Worm (Caenorhabditis elegans): ENCODE measurements around the gene alh-3.

The alh-3 gene

DNA sequence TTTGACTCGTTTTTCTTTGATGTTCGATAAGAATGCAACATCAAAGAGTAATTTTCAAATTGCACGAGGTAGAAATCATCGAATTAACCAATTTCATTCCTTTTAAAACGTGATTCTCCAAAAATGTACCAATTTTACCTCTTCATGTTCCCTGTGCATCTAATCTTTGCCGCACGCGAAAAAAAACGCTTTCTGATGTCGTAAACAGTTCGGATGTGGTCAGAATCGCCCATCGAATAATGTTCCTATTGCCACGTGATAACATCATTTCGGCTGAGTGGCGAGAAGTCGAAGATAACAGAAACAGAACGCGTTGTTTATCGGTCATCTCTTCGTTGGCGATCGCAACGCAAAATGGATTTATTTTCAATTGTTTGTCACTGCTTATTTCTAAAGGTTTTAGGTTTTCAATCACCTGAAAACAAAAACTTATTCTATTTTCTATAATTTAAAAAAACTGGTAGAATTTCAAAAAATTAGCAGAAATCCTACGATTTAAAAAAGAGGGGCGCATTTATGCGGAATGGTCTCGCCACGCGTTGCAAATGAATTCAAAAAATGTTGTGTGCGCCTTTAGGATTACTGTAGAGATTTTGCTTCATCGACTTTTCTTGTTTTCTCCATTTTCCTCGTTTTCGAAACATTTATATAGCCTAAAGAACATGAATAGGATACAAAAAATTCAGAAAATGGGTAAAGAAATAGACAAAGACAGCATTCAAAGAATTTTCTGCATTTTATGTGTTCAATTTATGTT is 713 bp upstream of the alh-3 start, which contains the start of gene mogs-1:
Gene mogs-1, minus strand, starts transcription at position 417 of the 757 bp plus-strand sequence.
- no peak for TF ChIP-seq med-1 (GFP tag; optimal IDR thresholded peaks at IDR 0.05; ENCODE audit: insufficient read depth)
- TF ChIP-seq klf-2 (GFP tag; conservative IDR thresholded peaks at IDR 0.05) = no peak
- no peak for TF ChIP-seq ztf-23 (GFP tag; IDR thresholded peaks at IDR 0.05)
- no peak for TF ChIP-seq T22C8.4 (GFP tag; IDR thresholded peaks at IDR 0.05)
- TF ChIP-seq ref-1 (GFP tag; conservative IDR thresholded peaks at IDR 0.05) = no peak
- TF ChIP-seq cog-1 (tag; optimal IDR thresholded peaks at IDR 0.05) = no peak
- TF ChIP-seq flt-1 (GFP tag; IDR thresholded peaks at IDR 0.05) = no peak
- no peak for TF ChIP-seq tab-1 (GFP tag; IDR thresholded peaks at IDR 0.05)
- no peak for TF ChIP-seq ztf-29 (GFP tag; IDR thresholded peaks at IDR 0.05)

DNA sequence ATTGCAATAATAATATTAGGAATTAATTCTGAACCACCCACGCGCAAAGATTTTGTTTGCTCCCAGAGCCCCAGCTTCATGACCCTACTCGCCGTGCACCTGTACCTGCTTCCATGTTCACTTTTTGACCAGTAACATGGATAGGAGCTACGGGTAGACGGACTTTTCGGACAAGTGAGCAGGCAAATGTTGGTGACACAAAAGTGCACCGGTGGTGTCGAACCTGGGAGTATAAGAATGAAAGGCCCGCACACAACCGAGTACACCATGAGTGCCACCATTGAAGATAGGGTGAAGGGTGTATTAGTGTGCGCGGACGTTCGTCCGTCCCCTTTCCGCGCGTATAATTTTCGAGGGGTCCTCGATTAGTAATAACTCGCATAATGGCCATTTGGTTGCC is 3.5 kb downstream of the alh-3 start:
- TF ChIP-seq tab-1 (GFP tag; IDR thresholded peaks at IDR 0.05) (peak; percentile 100), ref-1 (GFP tag; conservative IDR thresholded peaks at IDR 0.05) (peak; percentile 99), med-1 (GFP tag; optimal IDR thresholded peaks at IDR 0.05; ENCODE audit: insufficient read depth) (peak; percentile 94), ztf-23 (GFP tag; IDR thresholded peaks at IDR 0.05) (peak; percentile 97), klf-2 (GFP tag; conservative IDR thresholded peaks at IDR 0.05) (peak; percentile 97), T22C8.4 (GFP tag; IDR thresholded peaks at IDR 0.05) (peak; percentile 96), ztf-29 (GFP tag; IDR thresholded peaks at IDR 0.05) (peak; percentile 97), cog-1 (tag; optimal IDR thresholded peaks at IDR 0.05) (peak; percentile 99), flt-1 (GFP tag; IDR thresholded peaks at IDR 0.05) (peak; percentile 99)

- no peak for TF ChIP-seq med-1 (GFP tag; optimal IDR thresholded peaks at IDR 0.05; ENCODE audit: insufficient read depth)
- 0 out of 2 replicates have a peak, but pooled peaks have one; percentile 11 for TF ChIP-seq T22C8.4 (GFP tag; IDR thresholded peaks at IDR 0.05)
Measured at ce11 chrIV:11026648-11027047, 4.2 kb downstream of the alh-3 start.

- TF ChIP-seq tab-1 (GFP tag; IDR thresholded peaks at IDR 0.05) (no peak), T22C8.4 (GFP tag; IDR thresholded peaks at IDR 0.05) (no peak), klf-2 (GFP tag; conservative IDR thresholded peaks at IDR 0.05) (no peak), ref-1 (GFP tag; conservative IDR thresholded peaks at IDR 0.05) (no peak), flt-1 (GFP tag; IDR thresholded peaks at IDR 0.05) (peak; percentile 76; the same call in 1 of the 2 replicates), cog-1 (tag; optimal IDR thresholded peaks at IDR 0.05) (peak; percentile 76), med-1 (GFP tag; optimal IDR thresholded peaks at IDR 0.05; ENCODE audit: insufficient read depth) (no peak), ztf-23 (GFP tag; IDR thresholded peaks at IDR 0.05) (no peak), ztf-29 (GFP tag; IDR thresholded peaks at IDR 0.05) (no peak)
Measured at ce11 chrIV:11027560-11027959, 5.2 kb downstream of the alh-3 start.

- TF ChIP-seq tab-1 (GFP tag; IDR thresholded peaks at IDR 0.05) = no peak
- TF ChIP-seq ref-1 (GFP tag; conservative IDR thresholded peaks at IDR 0.05) = no peak
Measured at ce11 chrIV:11029412-11029811, 7.0 kb downstream of the alh-3 start, which contains the start of gene hrg-5. Gene hrg-5, minus strand, starts transcription at chrIV:11029428.

- TF ChIP-seq ztf-29 (GFP tag; IDR thresholded peaks at IDR 0.05) (no peak), flt-1 (GFP tag; IDR thresholded peaks at IDR 0.05) (no peak), klf-2 (GFP tag; conservative IDR thresholded peaks at IDR 0.05) (no peak), ztf-23 (GFP tag; IDR thresholded peaks at IDR 0.05) (no peak), cog-1 (tag; optimal IDR thresholded peaks at IDR 0.05) (no peak), ref-1 (GFP tag; conservative IDR thresholded peaks at IDR 0.05) (no peak), T22C8.4 (GFP tag; IDR thresholded peaks at IDR 0.05) (no peak), med-1 (GFP tag; optimal IDR thresholded peaks at IDR 0.05; ENCODE audit: insufficient read depth) (no peak), tab-1 (GFP tag; IDR thresholded peaks at IDR 0.05) (no peak)
Measured at ce11 chrIV:11030117-11030516, 7.7 kb downstream of the alh-3 start.

ce11 chrIV:11030893-11031292 is 8.5 kb downstream of the alh-3 start, which contains the start of gene hrg-4:
Gene hrg-4, minus strand, starts transcription at chrIV:11030993.
- TF ChIP-seq cog-1 (tag; optimal IDR thresholded peaks at IDR 0.05) (no peak), klf-2 (GFP tag; conservative IDR thresholded peaks at IDR 0.05) (no peak), ref-1 (GFP tag; conservative IDR thresholded peaks at IDR 0.05) (no peak), T22C8.4 (GFP tag; IDR thresholded peaks at IDR 0.05) (no peak), tab-1 (GFP tag; IDR thresholded peaks at IDR 0.05) (no peak), med-1 (GFP tag; optimal IDR thresholded peaks at IDR 0.05; ENCODE audit: insufficient read depth) (no peak), flt-1 (GFP tag; IDR thresholded peaks at IDR 0.05) (no peak), ztf-29 (GFP tag; IDR thresholded peaks at IDR 0.05) (no peak), ztf-23 (GFP tag; IDR thresholded peaks at IDR 0.05) (no peak)

DNA sequence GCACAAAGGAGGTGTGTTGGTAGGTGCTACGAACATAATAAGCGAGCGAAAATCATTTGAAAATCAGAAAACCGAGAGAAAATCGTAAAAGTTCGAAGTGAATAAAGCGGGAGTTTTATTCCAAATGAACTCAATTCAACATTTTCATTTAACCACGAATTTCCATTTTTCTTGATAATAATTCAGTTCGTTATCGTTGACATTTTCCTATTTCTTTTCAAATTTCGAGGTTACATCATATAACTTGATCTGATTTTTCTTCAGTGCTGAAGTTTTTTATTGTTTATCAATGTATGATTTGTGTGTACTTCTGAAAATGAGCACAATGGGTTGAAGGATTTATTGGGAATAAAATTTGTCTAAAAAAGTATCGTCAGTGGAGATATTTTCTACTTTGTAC is 9.2 kb downstream of the alh-3 start:
- no peak for TF ChIP-seq cog-1 (tag; optimal IDR thresholded peaks at IDR 0.05)

DNA sequence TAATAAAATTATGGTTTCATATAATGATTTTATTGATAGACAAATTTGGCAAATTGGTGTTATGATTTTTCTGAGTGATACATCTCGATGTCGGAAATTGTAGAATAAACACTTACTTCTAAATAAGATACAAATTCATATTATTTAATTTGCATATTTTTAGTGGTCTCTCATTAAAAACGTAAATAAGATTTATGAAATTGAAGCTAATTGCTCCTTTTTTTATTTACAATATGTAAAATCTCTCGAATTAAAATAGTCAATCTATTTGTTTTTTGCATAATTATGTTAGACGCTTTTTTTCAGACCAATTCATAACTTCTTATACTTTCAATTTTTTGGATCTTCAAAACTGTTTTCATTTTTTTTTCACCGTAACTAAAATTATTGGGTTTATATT is 9.9 kb downstream of the alh-3 start, which contains the start of gene hrg-6:
Gene hrg-6, plus strand, starts transcription at position 301 of the 400 bp plus-strand sequence.
- no peak for TF ChIP-seq flt-1 (GFP tag; IDR thresholded peaks at IDR 0.05)
- TF ChIP-seq ztf-23 (GFP tag; IDR thresholded peaks at IDR 0.05) = no peak
- TF ChIP-seq ref-1 (GFP tag; conservative IDR thresholded peaks at IDR 0.05) = no peak
- TF ChIP-seq tab-1 (GFP tag; IDR thresholded peaks at IDR 0.05) = no peak

- TF ChIP-seq med-1 (GFP tag; optimal IDR thresholded peaks at IDR 0.05; ENCODE audit: insufficient read depth) (no peak), tab-1 (GFP tag; IDR thresholded peaks at IDR 0.05) (no peak), klf-2 (GFP tag; conservative IDR thresholded peaks at IDR 0.05) (no peak), ztf-29 (GFP tag; IDR thresholded peaks at IDR 0.05) (no peak), ztf-23 (GFP tag; IDR thresholded peaks at IDR 0.05) (no peak), T22C8.4 (GFP tag; IDR thresholded peaks at IDR 0.05) (no peak), flt-1 (GFP tag; IDR thresholded peaks at IDR 0.05) (no peak), cog-1 (tag; optimal IDR thresholded peaks at IDR 0.05) (no peak), ref-1 (GFP tag; conservative IDR thresholded peaks at IDR 0.05) (no peak)
Measured at ce11 chrIV:11036222-11036621, 13.8 kb downstream of the alh-3 start, which contains the start of gene fkb-1. Gene fkb-1, plus strand, starts transcription at chrIV:11036582.
